Fruit fly (Drosophila melanogaster) ovary, adult (tissue): ENCODE results near the gene Phf5a.

Experiments used
- CG17801 ChIP-seq: fragments of 200-800 bp; optimal IDR thresholded peaks from 2 replicates; lab custom pipeline; 2019; ENCODE audit warnings: missing biosample characterization, mild to moderate bottlenecking, missing genetic modification characterization, moderate library complexity; ENCODE audit not compliant: partially characterized antibody

Phf5a gene

dm6 chr2L:6471978-6472776 is 18.5 kb downstream of the Phf5a start:
- peak; percentile 21 for TF ChIP-seq CG17801 (GFP tag; lab: Kevin White, UChicago)

dm6 chr2L:6470100-6470644 is 20.5 kb downstream of the Phf5a start:
- no peak for TF ChIP-seq CG17801 (GFP tag; lab: Kevin White, UChicago)

- TF ChIP-seq CG17801 (GFP tag; lab: Kevin White, UChicago) = peak; percentile 41
Observed at dm6 chr2L:6467509-6467908, 23.1 kb downstream of the Phf5a start, which contains the start of gene HemK1. TSS of gene HemK1 (minus strand) at chr2L:6467698.

- no peak for TF ChIP-seq CG17801 (GFP tag; lab: Kevin White, UChicago)
Observed at dm6 chr2L:6465497-6465896, 25.1 kb downstream of the Phf5a start, which contains the start of gene Rchy1. TSS of gene Rchy1 (minus strand) at chr2L:6465669.

- no peak for TF ChIP-seq CG17801 (GFP tag; lab: Kevin White, UChicago)
Observed at dm6 chr2L:6464780-6465179, 25.9 kb downstream of the Phf5a start.

dm6 chr2L:6464270-6464669 is 26.4 kb downstream of the Phf5a start:
- TF ChIP-seq CG17801 (GFP tag; lab: Kevin White, UChicago) = no peak

dm6 chr2L:6463392-6463791 is 27.3 kb downstream of the Phf5a start:
- no peak for TF ChIP-seq CG17801 (GFP tag; lab: Kevin White, UChicago)

dm6 chr2L:6462259-6462658 is 28.4 kb downstream of the Phf5a start:
- TF ChIP-seq CG17801 (GFP tag; lab: Kevin White, UChicago) = no peak

- TF ChIP-seq CG17801 (GFP tag; lab: Kevin White, UChicago) = no peak
Observed at dm6 chr2L:6461497-6461896, 29.1 kb downstream of the Phf5a start.

dm6 chr2L:6457583-6457982 is 33.1 kb downstream of the Phf5a start:
- no peak for TF ChIP-seq CG17801 (GFP tag; lab: Kevin White, UChicago)

dm6 chr2L:6455955-6456599 is 34.6 kb downstream of the Phf5a start, which contains the start of gene frj:
TSS of gene frj (plus strand) at chr2L:6456052.
- TF ChIP-seq CG17801 (GFP tag; lab: Kevin White, UChicago) = no peak

dm6 chr2L:6455032-6455954 is 35.4 kb downstream of the Phf5a start, which contains the start of gene retm:
TSS of gene retm (minus strand) at chr2L:6455929.
- TF ChIP-seq CG17801 (GFP tag; lab: Kevin White, UChicago) = no peak

dm6 chr2L:6449753-6450152 is 40.9 kb downstream of the Phf5a start:
- TF ChIP-seq CG17801 (GFP tag; lab: Kevin White, UChicago) = no peak

- TF ChIP-seq CG17801 (GFP tag; lab: Kevin White, UChicago) = no peak
Observed at dm6 chr2L:6448334-6448703, 42.3 kb downstream of the Phf5a start, which contains the start of gene Acox3. TSS of gene Acox3 (minus strand) at chr2L:6448403.
